Worm (Caenorhabditis elegans): ENCODE measurements around the gene srv-11.

srv-11 gene

DNA sequence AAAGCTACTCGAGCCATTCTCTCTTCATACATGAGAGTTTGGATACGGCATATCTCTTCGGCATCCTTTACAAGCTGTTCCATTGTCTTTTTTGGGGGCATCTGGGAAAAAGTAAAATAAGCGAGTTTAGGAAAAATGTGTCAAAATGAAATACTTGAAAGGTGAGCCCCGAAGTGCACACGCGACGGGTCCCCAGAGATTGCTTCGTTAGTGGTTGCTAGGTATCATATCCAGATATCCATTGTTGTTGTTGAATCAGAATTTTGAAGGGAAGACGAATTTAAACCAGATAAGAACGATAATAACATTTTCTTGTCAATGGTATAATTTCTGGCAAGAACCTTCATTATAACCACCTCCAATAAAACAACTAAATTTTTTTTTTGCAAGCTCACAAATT, 10.5 kb downstream of the srv-11 start, which contains the start of gene H25K10.2:
Gene H25K10.2, minus strand, starts transcription at position 101 of the 400 bp plus-strand sequence.
- no peak for TF ChIP-seq isw-1 (GFP tag; IDR thresholded peaks at IDR 0.05)
- no peak for TF ChIP-seq rnt-1 (tag; optimal IDR thresholded peaks at IDR 0.05)
- TF ChIP-seq vab-15 (tag; optimal IDR thresholded peaks at IDR 0.05): no peak
- no peak for TF ChIP-seq nhr-12 (tag; optimal IDR thresholded peaks at IDR 0.05)
- TF ChIP-seq sox-4 (tag; optimal IDR thresholded peaks at IDR 0.05): no peak
- no peak for TF ChIP-seq snpc-4 (tag; optimal IDR thresholded peaks at IDR 0.05)
- no peak for TF ChIP-seq nhr-19 (GFP tag; conservative IDR thresholded peaks at IDR 0.05)
- no peak for TF ChIP-seq dpl-1 (GFP tag; optimal IDR thresholded peaks at IDR 0.05)
- TF ChIP-seq sptf-1 (tag; optimal IDR thresholded peaks at IDR 0.05): no peak
- TF ChIP-seq nhr-47 (tag; optimal IDR thresholded peaks at IDR 0.05): no peak
- no peak for TF ChIP-seq mep-1 (tag; optimal IDR thresholded peaks at IDR 0.05)
- no peak for TF ChIP-seq nhr-84 (tag; optimal IDR thresholded peaks at IDR 0.05)
- TF ChIP-seq C34B4.2 (tag; optimal IDR thresholded peaks at IDR 0.05): no peak

DNA sequence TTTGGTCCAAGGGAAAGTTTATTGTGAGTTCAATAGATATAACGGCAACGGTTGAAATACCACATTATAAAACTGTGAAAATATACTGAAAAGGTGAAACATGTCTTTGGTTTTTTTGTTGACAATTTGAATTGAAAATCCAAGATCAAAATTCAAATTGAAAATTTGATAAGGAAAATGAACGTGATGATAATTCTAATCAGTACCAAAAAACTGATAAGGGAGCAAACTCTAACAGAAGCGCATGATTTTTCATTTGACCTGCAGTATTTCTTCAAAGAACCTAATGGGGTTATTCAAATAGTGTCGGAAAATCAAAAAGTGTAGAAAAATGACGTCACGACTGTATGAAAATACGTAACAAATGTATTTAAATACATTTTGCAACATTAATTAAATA, 18.1 kb downstream of the srv-11 start:
- TF ChIP-seq tlp-1 (tag; optimal IDR thresholded peaks at IDR 0.05) (peak; percentile 8), nhr-11 (tag; optimal IDR thresholded peaks at IDR 0.05) (no peak), lin-13 (GFP tag; optimal IDR thresholded peaks at IDR 0.05) (no peak), mab-9 (GFP tag; IDR thresholded peaks at IDR 0.05) (no peak), aly-2 (tag; optimal IDR thresholded peaks at IDR 0.05) (no peak), lin-39 (tag; optimal IDR thresholded peaks at IDR 0.05) (no peak), sox-4 (tag; optimal IDR thresholded peaks at IDR 0.05) (no peak), elt-2 (tag; optimal IDR thresholded peaks at IDR 0.05) (peak; percentile 90)

DNA sequence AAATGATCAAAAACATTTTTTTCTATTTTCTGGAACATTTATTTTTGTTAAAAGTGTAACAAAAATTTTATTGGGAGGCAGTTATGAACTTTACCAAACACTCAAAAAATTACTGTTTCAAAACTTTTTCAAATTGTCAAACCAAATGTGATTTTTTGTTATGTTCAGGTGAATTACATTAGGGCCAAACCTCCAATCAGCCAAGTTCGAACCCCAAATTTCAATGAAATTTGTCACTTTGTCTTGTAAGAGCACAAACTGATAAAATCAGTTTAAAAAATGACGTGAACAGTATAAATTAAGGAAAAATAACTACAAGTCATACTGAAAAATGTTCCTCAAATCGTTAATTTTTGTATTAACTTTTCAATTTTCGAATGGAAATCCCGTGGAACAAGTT, 19.4 kb downstream of the srv-11 start, which contains the start of gene H25K10.1:
Gene H25K10.1, plus strand, starts transcription at position 301 of the 400 bp plus-strand sequence.
- TF ChIP-seq ceh-88 (GFP tag; IDR thresholded peaks at IDR 0.05) (no peak), lin-15B (tag; optimal IDR thresholded peaks at IDR 0.05) (no peak), F16B12.6 (tag; optimal IDR thresholded peaks at IDR 0.05) (no peak), fos-1 (tag; optimal IDR thresholded peaks at IDR 0.05) (no peak), nhr-237 (tag; optimal IDR thresholded peaks at IDR 0.05) (no peak), hlh-4 (tag; optimal IDR thresholded peaks at IDR 0.05) (no peak), nhr-85 (tag) (no peak), blmp-1 (tag; optimal IDR thresholded peaks at IDR 0.05) (no peak), fkh-10 (GFP tag; optimal IDR thresholded peaks at IDR 0.05) (no peak), elt-2 (tag; optimal IDR thresholded peaks at IDR 0.05) (no peak), unc-130 (tag; optimal IDR thresholded peaks at IDR 0.05) (no peak), dpl-1 (GFP tag; optimal IDR thresholded peaks at IDR 0.05) (no peak), efl-3 (GFP tag; optimal IDR thresholded peaks at IDR 0.05) (no peak), fkh-8 (tag; optimal IDR thresholded peaks at IDR 0.05) (no peak), nhr-76 (tag; optimal IDR thresholded peaks at IDR 0.05) (no peak), dsc-1 (tag; optimal IDR thresholded peaks at IDR 0.05) (no peak), Y116A8C.19 (tag; optimal IDR thresholded peaks at IDR 0.05; ENCODE audit: borderline replicate concordance) (no peak)

DNA sequence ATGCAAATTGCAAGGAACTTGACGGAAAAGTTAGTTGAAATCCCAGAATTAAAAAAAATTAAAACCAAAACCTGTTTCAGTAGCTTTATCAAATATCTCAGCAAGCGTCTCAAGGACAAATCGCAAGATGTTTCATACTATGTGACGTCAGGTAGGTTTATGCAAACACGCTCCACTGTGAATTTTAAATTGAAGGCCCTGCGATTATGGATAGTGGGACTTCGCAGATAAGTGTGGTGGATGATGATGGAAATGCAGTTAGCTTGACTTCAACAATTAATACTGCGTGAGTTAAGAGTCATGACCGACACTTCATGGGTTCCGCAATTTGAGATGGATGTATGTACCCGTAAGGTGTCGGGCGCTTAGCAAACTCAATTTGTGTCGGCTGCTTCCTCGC, 21.6 kb downstream of the srv-11 start:
- no peak for TF ChIP-seq lin-35 (GFP tag; optimal IDR thresholded peaks at IDR 0.05)
- no peak for TF ChIP-seq lin-39 (tag; optimal IDR thresholded peaks at IDR 0.05)
- no peak for TF ChIP-seq jun-1 (tag; optimal IDR thresholded peaks at IDR 0.05)
- TF ChIP-seq dsc-1 (tag; optimal IDR thresholded peaks at IDR 0.05): no peak
- no peak for TF ChIP-seq hpl-2 (GFP tag; optimal IDR thresholded peaks at IDR 0.05)
- no peak for TF ChIP-seq tbx-2 (tag; optimal IDR thresholded peaks at IDR 0.05)
- no peak for TF ChIP-seq unc-86 (tag; optimal IDR thresholded peaks at IDR 0.05)
- TF ChIP-seq isw-1 (GFP tag; IDR thresholded peaks at IDR 0.05): no peak
- no peak for TF ChIP-seq fkh-4 (tag; optimal IDR thresholded peaks at IDR 0.05; ENCODE audit: borderline replicate concordance)
- TF ChIP-seq nhr-20 (tag; optimal IDR thresholded peaks at IDR 0.05): no peak
- no peak for TF ChIP-seq lin-13 (GFP tag; optimal IDR thresholded peaks at IDR 0.05)
- no peak for TF ChIP-seq rnt-1 (tag; optimal IDR thresholded peaks at IDR 0.05)
- TF ChIP-seq swsn-7 (tag; optimal IDR thresholded peaks at IDR 0.05): no peak
- TF ChIP-seq ama-1 (optimal IDR thresholded peaks at IDR 0.05): no peak

All from whole organism, L1 larva.